Fruit fly (Drosophila melanogaster): ENCODE data around the gene CG9109.

The CG9109 gene

dm6 chr2L:6051212-6051621 is 17.0 kb upstream of the CG9109 start (continued):
- peak; percentile 97 for TF ChIP-seq CG6792 (GFP tag; optimal IDR thresholded peaks at IDR 0.05)
- peak; percentile 93 for TF ChIP-seq CG11762 (GFP tag; optimal IDR thresholded peaks at IDR 0.05; ENCODE audit: insufficient read depth)
- peak; percentile 99 for TF ChIP-seq Eip78C (GFP tag)
- peak; percentile 96 for TF ChIP-seq achi (GFP tag; optimal IDR thresholded peaks at IDR 0.05)
- peak; percentile 92 for TF ChIP-seq dac (GFP tag; optimal IDR thresholded peaks at IDR 0.05)
- peak; percentile 95 for TF ChIP-seq Ets96B (tag; optimal IDR thresholded peaks at IDR 0.05)
- peak; percentile 88 for TF ChIP-seq fd59A (GFP tag; optimal IDR thresholded peaks at IDR 0.05)
- peak; percentile 95 for TF ChIP-seq CG6854 (GFP tag; optimal IDR thresholded peaks at IDR 0.05)

dm6 chr2L:6050575-6050974 is 16.4 kb upstream of the CG9109 start, which contains the start of gene CG9135:
Gene CG9135, plus strand, starts transcription at chr2L:6050800.
- TF ChIP-seq CG11294 (GFP tag; IDR thresholded peaks at IDR 0.05) (no peak), fd85E (GFP tag; optimal IDR thresholded peaks at IDR 0.05) (no peak), Ets21C (GFP tag; optimal IDR thresholded peaks at IDR 0.05) (no peak), OdsH (GFP tag; optimal IDR thresholded peaks at IDR 0.05) (no peak), Eip93F (GFP tag; optimal IDR thresholded peaks at IDR 0.05) (no peak), CG6163 (GFP tag; IDR thresholded peaks at IDR 0.05) (no peak), CG7368 (GFP tag; optimal IDR thresholded peaks at IDR 0.05) (no peak)

- TF ChIP-seq pdm3 (GFP tag; optimal IDR thresholded peaks at IDR 0.05): no peak
These were observed 14.3 kb upstream of the CG9109 start, which contains the start of the genes CG34179 and slmo for dm6 chr2L:6048542-6048941. Gene CG34179, minus strand, starts transcription at chr2L:6048706. Gene slmo, minus strand, starts transcription at chr2L:6048706.

dm6 chr2L:6047528-6048160 is 13.4 kb upstream of the CG9109 start, which contains the start of gene IPIP:
Gene IPIP, plus strand, starts transcription at chr2L:6048002.
- TF ChIP-seq CG6808 (GFP tag; optimal IDR thresholded peaks at IDR 0.05) (no peak), Ets21C (GFP tag; optimal IDR thresholded peaks at IDR 0.05) (no peak), CG11294 (GFP tag; IDR thresholded peaks at IDR 0.05) (no peak), CG4318 (GFP tag; optimal IDR thresholded peaks at IDR 0.05) (no peak), spab (GFP tag; optimal IDR thresholded peaks at IDR 0.05) (no peak), vri (GFP tag; optimal IDR thresholded peaks at IDR 0.05) (peak; percentile 64), achi (GFP tag; optimal IDR thresholded peaks at IDR 0.05) (no peak), pdm3 (GFP tag; optimal IDR thresholded peaks at IDR 0.05) (no peak), CG11902 (GFP tag; optimal IDR thresholded peaks at IDR 0.05) (no peak), CG6163 (GFP tag; IDR thresholded peaks at IDR 0.05) (peak; percentile 58; the same call in 2 of the 3 replicates), Hr4 (GFP tag; optimal IDR thresholded peaks at IDR 0.05) (peak; percentile 12), svp (GFP tag) (peak; percentile 97), eg (GFP tag; IDR thresholded peaks at IDR 0.05) (no peak; the same call in 2 of the 3 replicates), CG32006 (GFP tag; optimal IDR thresholded peaks at IDR 0.05) (peak; percentile 19), dac (GFP tag; optimal IDR thresholded peaks at IDR 0.05) (no peak), Eip93F (GFP tag; optimal IDR thresholded peaks at IDR 0.05) (no peak), fd59A (GFP tag; optimal IDR thresholded peaks at IDR 0.05) (no peak), CG10669 (GFP tag; optimal IDR thresholded peaks at IDR 0.05) (no peak), Sox15 (GFP tag; optimal IDR thresholded peaks at IDR 0.05) (no peak), esn (GFP tag; optimal IDR thresholded peaks at IDR 0.05) (peak; percentile 26), Hr39 (GFP tag; optimal IDR thresholded peaks at IDR 0.05) (peak; percentile 30), Lpt (GFP tag; optimal IDR thresholded peaks at IDR 0.05) (no peak), lz (GFP tag; optimal IDR thresholded peaks at IDR 0.05) (peak; percentile 18), CG7368 (GFP tag; optimal IDR thresholded peaks at IDR 0.05) (no peak), OdsH (GFP tag; optimal IDR thresholded peaks at IDR 0.05) (no peak), net (GFP tag; optimal IDR thresholded peaks at IDR 0.05) (peak; percentile 46), topi (GFP tag; optimal IDR thresholded peaks at IDR 0.05) (peak; percentile 29), Sox14 (GFP tag; optimal IDR thresholded peaks at IDR 0.05) (peak; percentile 29), fkh (GFP tag; optimal IDR thresholded peaks at IDR 0.05) (no peak), dsx (GFP tag; optimal IDR thresholded peaks at IDR 0.05; ENCODE audit: poor library complexity, severe bottlenecking) (no peak), CG8632 (GFP tag; optimal IDR thresholded peaks at IDR 0.05) (no peak), fd85E (GFP tag; optimal IDR thresholded peaks at IDR 0.05) (no peak), acj6 (GFP tag; optimal IDR thresholded peaks at IDR 0.05) (no peak), CG9139 (GFP tag; optimal IDR thresholded peaks at IDR 0.05) (no peak), Sox102F (GFP tag; optimal IDR thresholded peaks at IDR 0.05) (peak; percentile 28), CG8319 (GFP tag; optimal IDR thresholded peaks at IDR 0.05) (peak; percentile 14), Blimp-1 (GFP tag; optimal IDR thresholded peaks at IDR 0.05) (peak; percentile 51), CG6792 (GFP tag; optimal IDR thresholded peaks at IDR 0.05) (peak; percentile 11), CG10631 (GFP tag; optimal IDR thresholded peaks at IDR 0.05) (no peak)

All from whole organism, prepupa.